Worm (Caenorhabditis elegans) whole organism, midembryonic: Measurements from ENCODE around the gene unc-22.

Experiments used
- cog-1 ChIP-seq: sonication (generic microtip); optimal IDR thresholded peaks from 2 replicates; lab custom pipeline; 2016; ENCODE audit warnings: missing genetic modification characterization, missing compliant biosample characterization
- flt-1 ChIP-seq: fragments of 200-800 bp; sonication (Bioruptor generic); IDR thresholded peaks from 2 replicates; pipeline ENCODE4 v1.3.6; 2022; ENCODE audit warnings: missing genetic modification characterization, missing compliant biosample characterization
- tab-1 ChIP-seq: fragments of 200-800 bp; sonication (Bioruptor generic); IDR thresholded peaks from 2 replicates; pipeline ENCODE4 v1.3.6; 2022; ENCODE audit warnings: missing genetic modification characterization, missing compliant biosample characterization
- ztf-29 ChIP-seq: fragments of 200-800 bp; sonication (Bioruptor generic); IDR thresholded peaks from 2 replicates; pipeline ENCODE4 v1.3.6; 2022; ENCODE audit warnings: missing genetic modification reagents, missing genetic modification characterization, missing compliant biosample characterization

- TF ChIP-seq tab-1 (GFP tag; lab: Robert Waterston, UW) (no peak), flt-1 (GFP tag; lab: Robert Waterston, UW) (no peak), ztf-29 (GFP tag; lab: Robert Waterston, UW) (no peak), cog-1 (tag; lab: Kevin White, UChicago) (no peak)
These were observed 32.2 kb upstream of the unc-22 start for ce11 chrIV:12043054-12043453.
